Worm (Caenorhabditis elegans) whole organism, L2 larva: ENCODE data around the gene F58B3.6.

ENCODE experiments used
- C34F6.9 ChIP-seq: fragments of 150-350 bp; optimal IDR thresholded peaks from 2 replicates; lab custom pipeline; 2014; ENCODE audit warnings: missing biosample characterization, missing genetic modification characterization
- F13H6.1 ChIP-seq: sonication (generic microtip); optimal IDR thresholded peaks from 2 replicates; lab custom pipeline; 2016; ENCODE audit warnings: missing genetic modification characterization, missing compliant biosample characterization
- R02D3.7 ChIP-seq: fragments of 150-350 bp; optimal IDR thresholded peaks from 2 replicates; lab custom pipeline; 2014; ENCODE audit warnings: missing biosample characterization, missing genetic modification characterization
- Y55F3AM.14 ChIP-seq: fragments of 200-800 bp; sonication (Bioruptor generic); optimal IDR thresholded peaks from 2 replicates; lab custom pipeline; 2018; ENCODE audit warnings: mild to moderate bottlenecking, missing genetic modification characterization, missing compliant biosample characterization
- ZK546.5 ChIP-seq: sonication (generic microtip); optimal IDR thresholded peaks from 2 replicates; lab custom pipeline; 2017; ENCODE audit warnings: missing biosample characterization, missing genetic modification characterization
- alr-1 ChIP-seq: fragments of 150-350 bp; optimal IDR thresholded peaks from 2 replicates; lab custom pipeline; 2014; ENCODE audit warnings: missing biosample characterization, missing genetic modification characterization
- aly-2 ChIP-seq: fragments of 150-350 bp; optimal IDR thresholded peaks from 2 replicates; lab custom pipeline; 2014; ENCODE audit warnings: missing biosample characterization, missing genetic modification characterization
- ama-1 ChIP-seq: fragments of 150-350 bp; optimal IDR thresholded peaks from 2 replicates; lab custom pipeline; 2018; ENCODE audit warnings: inconsistent platforms
- blmp-1 ChIP-seq: sonication (generic microtip); optimal IDR thresholded peaks from 2 replicates; lab custom pipeline; 2017; ENCODE audit warnings: missing genetic modification characterization, mild to moderate bottlenecking, missing compliant biosample characterization, antibody characterized with exemption, moderate library complexity; ENCODE audit not compliant: insufficient read depth
- ceh-16 ChIP-seq: fragments of 150-350 bp; optimal IDR thresholded peaks from 2 replicates; lab custom pipeline; 2014; ENCODE audit warnings: missing biosample characterization, missing genetic modification characterization
- ceh-82 ChIP-seq: fragments of 150-350 bp; optimal IDR thresholded peaks from 2 replicates; lab custom pipeline; 2014; ENCODE audit warnings: missing biosample characterization, missing genetic modification characterization
- crh-2 ChIP-seq: sonication (generic microtip); optimal IDR thresholded peaks from 2 replicates; lab custom pipeline; 2017; ENCODE audit warnings: missing biosample characterization, missing genetic modification characterization
- dmd-4 ChIP-seq: sonication (generic microtip); optimal IDR thresholded peaks from 2 replicates; lab custom pipeline; 2017; ENCODE audit warnings: missing biosample characterization, missing genetic modification characterization
- egl-27 ChIP-seq: sonication (generic microtip); optimal IDR thresholded peaks from 3 replicates; lab custom pipeline; 2017; ENCODE audit warnings: missing biosample characterization, missing genetic modification reagents, missing genetic modification characterization
- elt-1 ChIP-seq: fragments of 150-350 bp; optimal IDR thresholded peaks from 2 replicates; lab custom pipeline; 2014; ENCODE audit warnings: missing biosample characterization, missing genetic modification characterization
- elt-3 ChIP-seq: sonication (generic microtip); optimal IDR thresholded peaks from 2 replicates; lab custom pipeline; 2017; ENCODE audit warnings: missing biosample characterization, missing genetic modification characterization
- fos-1 ChIP-seq: fragments of 150-350 bp; optimal IDR thresholded peaks from 2 replicates; lab custom pipeline; 2014; ENCODE audit warnings: missing biosample characterization, missing genetic modification characterization
- gmeb-1 ChIP-seq: fragments of 150-350 bp; optimal IDR thresholded peaks from 2 replicates; lab custom pipeline; 2014; ENCODE audit warnings: missing biosample characterization, missing genetic modification characterization
- lin-11 ChIP-seq: fragments of 150-350 bp; sonication (generic microtip); optimal IDR thresholded peaks from 2 replicates; lab custom pipeline; 2014; ENCODE audit warnings: missing biosample characterization, missing genetic modification characterization, inconsistent platforms, mixed read lengths
- lin-13 ChIP-seq: fragments of 150-350 bp; optimal IDR thresholded peaks from 2 replicates; lab custom pipeline; 2014; ENCODE audit warnings: missing biosample characterization, missing genetic modification reagents, missing genetic modification characterization
- lin-39 ChIP-seq: fragments of 150-350 bp; optimal IDR thresholded peaks from 2 replicates; lab custom pipeline; 2014; ENCODE audit warnings: missing biosample characterization, missing genetic modification reagents, missing genetic modification characterization
- lsy-2 ChIP-seq, 2 experiments: fragments of 150-350 bp in 1 of 2; sonication (generic microtip) in 1 of 2; optimal IDR thresholded peaks; 2 replicates each; lab custom pipeline; 2014 to 2017; ENCODE audit warnings: missing biosample characterization in 2 of 2, missing genetic modification characterization in 2 of 2
- mab-5 ChIP-seq: fragments of 150-350 bp; optimal IDR thresholded peaks from 2 replicates; lab custom pipeline; 2014; ENCODE audit warnings: missing biosample characterization, missing genetic modification characterization
- mbf-1 ChIP-seq: sonication (generic microtip); optimal IDR thresholded peaks from 2 replicates; lab custom pipeline; 2017; ENCODE audit warnings: missing biosample characterization, missing genetic modification characterization
- mdl-1 ChIP-seq, 2 experiments: fragments of 150-350 bp in 1 of 2; sonication (generic microtip) in 1 of 2; optimal IDR thresholded peaks; 2 replicates each; lab custom pipeline; 2017; ENCODE audit warnings: missing biosample characterization in 2 of 2, missing genetic modification characterization in 2 of 2
- nhr-10 ChIP-seq: sonication (generic microtip); optimal IDR thresholded peaks from 2 replicates; lab custom pipeline; 2017; ENCODE audit warnings: missing biosample characterization, missing genetic modification characterization
- nhr-11 ChIP-seq: fragments of 150-350 bp; optimal IDR thresholded peaks from 2 replicates; lab custom pipeline; 2014; ENCODE audit warnings: missing biosample characterization, missing genetic modification characterization
- nhr-12 ChIP-seq: fragments of 150-350 bp; optimal IDR thresholded peaks from 2 replicates; lab custom pipeline; 2014; ENCODE audit warnings: missing biosample characterization, missing genetic modification characterization
- nhr-129 ChIP-seq: fragments of 150-350 bp; optimal IDR thresholded peaks from 2 replicates; lab custom pipeline; 2014; ENCODE audit warnings: missing biosample characterization, missing genetic modification characterization
- nhr-21 ChIP-seq: fragments of 150-350 bp; optimal IDR thresholded peaks from 2 replicates; lab custom pipeline; 2014; ENCODE audit warnings: missing biosample characterization, missing genetic modification characterization
- nhr-23 ChIP-seq: fragments of 150-350 bp; optimal IDR thresholded peaks from 2 replicates; lab custom pipeline; 2014; ENCODE audit warnings: missing biosample characterization, missing genetic modification reagents, missing genetic modification characterization
- nhr-237 ChIP-seq: fragments of 150-350 bp; optimal IDR thresholded peaks from 2 replicates; lab custom pipeline; 2014; ENCODE audit warnings: missing biosample characterization, missing genetic modification characterization
- nhr-25 ChIP-seq: fragments of 150-350 bp; sonication (generic microtip); optimal IDR thresholded peaks from 3 replicates; lab custom pipeline; 2014; ENCODE audit warnings: missing biosample characterization, missing genetic modification characterization
- nhr-6 ChIP-seq: fragments of 150-350 bp; optimal IDR thresholded peaks from 2 replicates; lab custom pipeline; 2014; ENCODE audit warnings: missing biosample characterization, missing genetic modification characterization
- nhr-77 ChIP-seq: fragments of 150-350 bp; optimal IDR thresholded peaks from 2 replicates; lab custom pipeline; 2014; ENCODE audit warnings: missing biosample characterization, missing genetic modification characterization
- peb-1 ChIP-seq: fragments of 150-350 bp; optimal IDR thresholded peaks from 2 replicates; lab custom pipeline; 2014; ENCODE audit warnings: missing biosample characterization, missing genetic modification characterization
- sem-4 ChIP-seq: fragments of 150-350 bp; optimal IDR thresholded peaks from 2 replicates; lab custom pipeline; 2014; ENCODE audit warnings: missing biosample characterization, missing genetic modification reagents, missing genetic modification characterization
- skn-1 ChIP-seq: sonication (generic microtip); optimal IDR thresholded peaks from 2 replicates; lab custom pipeline; 2017; ENCODE audit warnings: missing biosample characterization, missing genetic modification characterization
- sma-3 ChIP-seq: sonication (generic microtip); optimal IDR thresholded peaks from 2 replicates; lab custom pipeline; 2016; ENCODE audit warnings: missing genetic modification reagents, missing genetic modification characterization, missing compliant biosample characterization
- sma-9 ChIP-seq, 2 experiments: fragments of 150-350 bp in 1 of 2; sonication (generic microtip) in 1 of 2; optimal IDR thresholded peaks; 2 replicates each; lab custom pipeline; 2014 to 2016; ENCODE audit warnings: missing genetic modification characterization in 2 of 2, mild to moderate bottlenecking in 1 of 2, missing biosample characterization in 1 of 2, missing compliant biosample characterization in 1 of 2, missing genetic modification reagents in 1 of 2, moderate library complexity in 1 of 2
- snpc-4 ChIP-seq: fragments of 150-350 bp; optimal IDR thresholded peaks from 2 replicates; lab custom pipeline; 2014; ENCODE audit warnings: missing biosample characterization, missing genetic modification characterization
- unc-39 ChIP-seq: fragments of 150-350 bp; optimal IDR thresholded peaks from 2 replicates; lab custom pipeline; 2014; ENCODE audit warnings: missing biosample characterization, missing genetic modification characterization
- unc-55 ChIP-seq: fragments of 150-350 bp; sonication (generic microtip); optimal IDR thresholded peaks from 3 replicates; lab custom pipeline; 2014; ENCODE audit warnings: missing biosample characterization, missing genetic modification reagents, missing genetic modification characterization
- unc-62 ChIP-seq: fragments of 150-350 bp; optimal IDR thresholded peaks from 2 replicates; lab custom pipeline; 2014; ENCODE audit warnings: missing biosample characterization, missing genetic modification reagents, missing genetic modification characterization
- zag-1 ChIP-seq: fragments of 150-350 bp; optimal IDR thresholded peaks from 2 replicates; lab custom pipeline; 2014; ENCODE audit warnings: missing biosample characterization, missing genetic modification characterization
- ztf-1 ChIP-seq: fragments of 200-800 bp; sonication (Bioruptor generic); conservative IDR thresholded peaks from 2 replicates; pipeline ENCODE4 v1.3.6; 2022; ENCODE audit warnings: missing genetic modification characterization, missing compliant biosample characterization
- ztf-11 ChIP-seq: sonication (generic microtip); optimal IDR thresholded peaks from 2 replicates; lab custom pipeline; 2017; ENCODE audit warnings: missing biosample characterization, missing genetic modification characterization
- ztf-4 ChIP-seq: fragments of 150-350 bp; optimal IDR thresholded peaks from 2 replicates; lab custom pipeline; 2014; ENCODE audit warnings: missing biosample characterization, missing genetic modification characterization

F58B3.6 gene

DNA sequence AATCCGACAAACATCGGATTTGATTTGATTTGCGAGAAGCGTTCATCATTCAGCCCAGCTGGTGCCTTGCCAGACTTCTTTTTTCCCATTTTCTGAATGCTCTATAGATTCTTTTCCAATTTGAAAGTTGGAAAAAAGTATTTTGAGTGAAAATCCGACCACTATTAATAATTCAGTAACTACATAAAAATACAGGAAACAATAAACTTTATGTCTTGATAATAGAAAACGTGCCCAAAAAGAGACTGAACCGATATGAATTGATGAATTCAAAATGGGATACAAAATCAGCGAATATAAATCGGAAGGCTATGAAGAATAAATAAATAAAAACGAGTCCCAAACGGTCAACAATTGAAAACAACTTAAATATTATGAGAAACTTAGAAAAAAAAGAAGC lies 4.7 kb upstream of the F58B3.6 start, which contains the start of gene F58B3.4:
TSS of gene F58B3.4 (minus strand) at position 101 of the 400 bp plus-strand sequence.
- TF ChIP-seq mab-5 (tag; lab: Kevin White, UChicago) (no peak), sma-3 (GFP tag; lab: Kevin White, UChicago) (no peak), crh-2 (no peak), nhr-129 (no peak), F13H6.1 (no peak)
- TF ChIP-seq, all 48 proteins: peak for 0

DNA sequence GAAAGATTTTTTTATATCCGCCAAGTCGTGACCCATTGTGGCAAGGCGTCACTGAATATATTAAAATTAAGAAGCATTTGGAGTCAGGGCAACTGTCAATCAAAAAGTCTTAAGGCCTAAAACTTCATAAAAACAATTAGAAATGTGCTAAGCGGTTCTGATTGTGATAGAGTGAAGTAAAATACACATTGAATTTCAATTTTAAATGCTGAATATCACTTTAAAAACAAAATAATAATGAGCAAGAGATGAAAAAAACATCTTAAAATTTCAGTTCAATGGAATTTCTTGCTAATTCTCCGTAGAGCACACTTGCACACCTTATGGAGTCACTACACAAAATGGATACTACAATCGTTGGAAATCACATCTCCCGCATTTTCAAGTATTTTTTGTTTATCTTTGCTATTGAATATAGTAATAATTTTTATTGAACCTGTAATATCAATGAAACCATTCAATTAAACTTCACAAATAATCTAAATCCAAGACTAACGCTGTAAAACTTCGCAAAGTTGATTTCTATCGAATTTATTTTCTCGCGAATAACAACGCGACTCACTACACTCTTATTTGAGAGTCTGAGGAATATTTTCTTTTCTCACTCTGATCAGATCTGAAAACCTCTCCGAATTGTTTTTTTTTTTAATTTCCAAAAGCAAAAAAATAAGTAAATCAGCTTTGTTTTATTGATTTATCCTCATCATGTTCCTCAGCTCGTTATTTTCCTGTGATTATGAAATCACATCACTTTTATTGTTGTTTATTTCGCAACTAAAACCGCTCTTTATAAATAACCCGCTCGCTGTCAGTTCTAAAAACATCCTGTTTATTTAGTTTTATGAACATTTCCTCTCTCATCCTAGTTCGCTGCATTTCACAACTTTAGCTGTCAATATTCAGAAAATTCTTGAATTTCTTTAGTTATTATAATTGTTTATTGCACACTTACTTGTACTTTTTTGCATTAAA lies 725 bp upstream of the F58B3.6 start, which contains the start of gene mars-1:
TSS of gene mars-1 (minus strand) at position 51 of the 972 bp plus-strand sequence.
- peak; percentile 71 for TF ChIP-seq crh-2
- no peak for TF ChIP-seq nhr-237 (tag; lab: Kevin White, UChicago)
- no peak for TF ChIP-seq mbf-1 (tag; lab: Kevin White, UChicago)
- TF ChIP-seq R02D3.7 (tag; lab: Kevin White, UChicago), result no peak
- TF ChIP-seq unc-55 (GFP tag; lab: Kevin White, UChicago), result peak; percentile 80
- peak; percentile 80 for TF ChIP-seq nhr-129
- TF ChIP-seq aly-2 (tag; lab: Kevin White, UChicago), result no peak
- no peak for TF ChIP-seq elt-1 (tag; lab: Kevin White, UChicago)
- peak; percentile 48 for TF ChIP-seq gmeb-1 (tag; lab: Kevin White, UChicago)
- TF ChIP-seq blmp-1 (tag; lab: Kevin White, UChicago), result no peak
- no peak for TF ChIP-seq peb-1 (tag; lab: Kevin White, UChicago)
- TF ChIP-seq egl-27 (tag; lab: Kevin White, UChicago), result no peak
- no peak for TF ChIP-seq elt-3
- no peak for TF ChIP-seq nhr-77 (tag; lab: Kevin White, UChicago)
- no peak for TF ChIP-seq ztf-1 (GFP tag; lab: Robert Waterston, UW)
- TF ChIP-seq sma-3 (GFP tag; lab: Kevin White, UChicago), result peak; percentile 84
- TF ChIP-seq ZK546.5 (tag; lab: Kevin White, UChicago), result no peak
- no peak for TF ChIP-seq nhr-21 (tag; lab: Kevin White, UChicago)
- TF ChIP-seq C34F6.9, result peak; percentile 93
- no peak for TF ChIP-seq ceh-16
- no peak for TF ChIP-seq nhr-6 (tag; lab: Kevin White, UChicago)
- no peak for TF ChIP-seq snpc-4 (tag; lab: Kevin White, UChicago)
- TF ChIP-seq mab-5 (tag; lab: Kevin White, UChicago), result no peak
- TF ChIP-seq sem-4 (tag; lab: Kevin White, UChicago), result no peak
- no peak for TF ChIP-seq unc-62 (GFP tag; lab: Kevin White, UChicago)
- TF ChIP-seq sma-9 (GFP tag; optimal IDR thresholded peaks at IDR 0.05; lab: Kevin White, UChicago), result peak; percentile 61
- TF ChIP-seq sma-9 (tag; optimal IDR thresholded peaks at IDR 0.05; lab: Kevin White, UChicago), result no peak
- TF ChIP-seq ztf-11 (tag; lab: Kevin White, UChicago), result no peak
- TF ChIP-seq fos-1, result peak; percentile 17
- no peak for TF ChIP-seq nhr-12 (tag; lab: Kevin White, UChicago)
- no peak for TF ChIP-seq nhr-11 (tag; lab: Kevin White, UChicago)
- TF ChIP-seq ceh-82 (tag; lab: Kevin White, UChicago), result no peak
- peak; percentile 51 to 86 for TF ChIP-seq lsy-2 (tag; optimal IDR thresholded peaks at IDR 0.05; lab: Kevin White, UChicago)
- no peak for TF ChIP-seq ama-1 (lab: Kevin White, UChicago)
- no peak for TF ChIP-seq nhr-23
- peak; percentile 56 for TF ChIP-seq F13H6.1
- peak; percentile 49 for TF ChIP-seq nhr-25 (tag; lab: Kevin White, UChicago)
- peak; percentile 10 for TF ChIP-seq zag-1 (tag; lab: Kevin White, UChicago)
- no peak for TF ChIP-seq lin-39 (tag; lab: Kevin White, UChicago)
- no peak for TF ChIP-seq Y55F3AM.14 (GFP tag; lab: Kevin White, UChicago)
- no peak for TF ChIP-seq alr-1 (tag; lab: Kevin White, UChicago)
- no peak for TF ChIP-seq unc-39
- TF ChIP-seq lin-13 (GFP tag; lab: Kevin White, UChicago), result peak; percentile 53
- TF ChIP-seq ztf-4 (tag; lab: Kevin White, UChicago), result no peak
- peak; percentile 50 for TF ChIP-seq skn-1 (tag; lab: Kevin White, UChicago)
- no peak for TF ChIP-seq dmd-4
- no peak for TF ChIP-seq mdl-1 (tag; optimal IDR thresholded peaks at IDR 0.05; lab: Kevin White, UChicago)
- TF ChIP-seq lin-11 (tag; lab: Kevin White, UChicago), result no peak
- no peak for TF ChIP-seq nhr-10
- TF ChIP-seq, all 48 proteins: peak for 14
